Fruit fly (Drosophila melanogaster) whole organism, embryonic: Measurements from ENCODE around the gene Gas8.

ENCODE experiments used
- ATbp ChIP-seq: fragments of 200-800 bp; sonication (Bioruptor generic); optimal IDR thresholded peaks from 2 replicates; lab custom pipeline; 2017; ENCODE audit warnings: missing biosample characterization, mild to moderate bottlenecking, missing genetic modification characterization, missing genetic modification reagents
- B-H2 ChIP-seq: fragments of 200-800 bp; sonication (Bioruptor generic); optimal IDR thresholded peaks from 2 replicates; lab custom pipeline; 2018; ENCODE audit warnings: missing biosample characterization, mild to moderate bottlenecking, missing genetic modification characterization
- Blimp-1 ChIP-seq: fragments of 200-800 bp; sonication (Bioruptor generic); optimal IDR thresholded peaks from 3 replicates; lab custom pipeline; 2018; ENCODE audit warnings: missing biosample characterization, missing genetic modification characterization, mild to moderate bottlenecking, moderate library complexity, missing genetic modification reagents
- CG11085 ChIP-seq: fragments of 200-800 bp; sonication (Bioruptor generic); IDR thresholded peaks from 2 replicates; pipeline ENCODE4 v1.3.6; 2022; ENCODE audit warnings: missing biosample characterization, missing genetic modification characterization
- CG11504 ChIP-seq: fragments of 200-800 bp; sonication (Bioruptor generic); optimal IDR thresholded peaks from 3 replicates; lab custom pipeline; 2019; ENCODE audit warnings: missing biosample characterization, mild to moderate bottlenecking, missing genetic modification characterization, moderate library complexity
- CG12104 ChIP-seq: fragments of 200-800 bp; sonication (Bioruptor generic); optimal IDR thresholded peaks from 3 replicates; lab custom pipeline; 2016; ENCODE audit warnings: missing biosample characterization, missing genetic modification characterization
- CG1233 ChIP-seq: fragments of 200-800 bp; sonication (Bioruptor generic); optimal IDR thresholded peaks from 4 replicates; lab custom pipeline; 2018; ENCODE audit warnings: missing biosample characterization, mild to moderate bottlenecking, missing genetic modification characterization
- CG12659 ChIP-seq: fragments of 200-800 bp; sonication (Bioruptor generic); optimal IDR thresholded peaks from 3 replicates; lab custom pipeline; 2017; ENCODE audit warnings: mild to moderate bottlenecking, missing biosample characterization, missing genetic modification reagents, missing genetic modification characterization
- CG15601 ChIP-seq: fragments of 200-800 bp; sonication (Bioruptor generic); optimal IDR thresholded peaks from 3 replicates; lab custom pipeline; 2019; ENCODE audit warnings: missing biosample characterization, mild to moderate bottlenecking, missing genetic modification characterization, moderate library complexity
- CG1647 ChIP-seq: fragments of 200-800 bp; sonication (Bioruptor generic); optimal IDR thresholded peaks from 3 replicates; lab custom pipeline; 2016; ENCODE audit warnings: missing biosample characterization, missing genetic modification characterization
- CG17328 ChIP-seq: fragments of 200-800 bp; sonication (Bioruptor generic); IDR thresholded peaks from 2 replicates; pipeline ENCODE4 v1.3.6; 2022; ENCODE audit warnings: missing biosample characterization, missing genetic modification characterization
- CG17385 ChIP-seq: fragments of 200-800 bp; sonication (Bioruptor generic); optimal IDR thresholded peaks from 3 replicates; lab custom pipeline; 2018; ENCODE audit warnings: missing biosample characterization, mild to moderate bottlenecking, missing genetic modification characterization
- CG18262 ChIP-seq: fragments of 200-800 bp; optimal IDR thresholded peaks from 3 replicates; lab custom pipeline; 2019; ENCODE audit warnings: missing biosample characterization, mild to moderate bottlenecking, missing genetic modification characterization, moderate library complexity
- CG2875 ChIP-seq: fragments of 200-800 bp; sonication (Bioruptor generic); optimal IDR thresholded peaks from 2 replicates; lab custom pipeline; 2017; ENCODE audit warnings: missing biosample characterization, mild to moderate bottlenecking, missing genetic modification characterization, missing genetic modification reagents
- CG31441 ChIP-seq: fragments of 200-800 bp; sonication (Bioruptor generic); IDR thresholded peaks from 2 replicates; pipeline ENCODE4 v1.3.6; 2022; ENCODE audit warnings: missing biosample characterization, missing genetic modification characterization
- CG4820 ChIP-seq: fragments of 200-800 bp; sonication (Bioruptor generic); optimal IDR thresholded peaks from 3 replicates; lab custom pipeline; 2016; ENCODE audit warnings: missing biosample characterization, missing genetic modification characterization
- CG7745 ChIP-seq: fragments of 200-800 bp; sonication (Bioruptor generic); optimal IDR thresholded peaks from 2 replicates; lab custom pipeline; 2018; ENCODE audit warnings: missing biosample characterization, mild to moderate bottlenecking, missing genetic modification characterization, moderate library complexity
- CG7963 ChIP-seq: fragments of 200-800 bp; sonication (Bioruptor generic); IDR thresholded peaks from 3 replicates; pipeline ENCODE4 v1.3.6; 2022; ENCODE audit warnings: missing biosample characterization, missing genetic modification characterization; ENCODE audit not compliant: partially characterized antibody
- Doc2 ChIP-seq: fragments of 200-800 bp; sonication (Bioruptor generic); IDR thresholded peaks from 2 replicates; pipeline ENCODE4 v1.3.6; 2022; ENCODE audit warnings: missing biosample characterization, missing genetic modification characterization
- E2f1 ChIP-seq: fragments of 200-800 bp; sonication (Bioruptor generic); IDR thresholded peaks from 2 replicates; pipeline ENCODE4 v1.3.6; 2022; ENCODE audit warnings: missing biosample characterization, missing genetic modification characterization
- Ets65A ChIP-seq: fragments of 200-800 bp; sonication (Bioruptor generic); peaks from one replicate; lab custom pipeline; 2016; ENCODE audit warnings: missing biosample characterization, missing genetic modification characterization
- Gsc ChIP-seq: fragments of 200-800 bp; sonication (Bioruptor generic); IDR thresholded peaks from 2 replicates; pipeline ENCODE4 v1.3.6; 2022; ENCODE audit warnings: missing biosample characterization, missing genetic modification characterization
- H15 ChIP-seq: fragments of 200-800 bp; sonication (Bioruptor generic); IDR thresholded peaks from 3 replicates; pipeline ENCODE4 v1.3.6; 2022; ENCODE audit warnings: missing biosample characterization, missing genetic modification characterization
- Hr51 ChIP-seq, 2 experiments: fragments of 200-800 bp; sonication (Bioruptor generic); optimal IDR thresholded peaks; 2 replicates in 1 of 2; 3 replicates in 1 of 2; lab custom pipeline; 2016 to 2018; ENCODE audit warnings: missing biosample characterization in 2 of 2, missing genetic modification characterization in 2 of 2, mild to moderate bottlenecking in 1 of 2, moderate library complexity in 1 of 2
- Med ChIP-seq: fragments of 200-800 bp; sonication (Bioruptor generic); peaks from one replicate; lab custom pipeline; 2016; ENCODE audit warnings: missing biosample characterization, missing genetic modification characterization, mild to moderate bottlenecking, inconsistent platforms, moderate library complexity
- NFAT ChIP-seq: fragments of 200-800 bp; sonication (Bioruptor generic); IDR thresholded peaks from 2 replicates; pipeline ENCODE4 v1.3.6; 2022; ENCODE audit warnings: missing biosample characterization, missing genetic modification characterization
- Sox102F ChIP-seq: fragments of 200-800 bp; sonication (Bioruptor generic); optimal IDR thresholded peaks from 2 replicates; lab custom pipeline; 2018; ENCODE audit warnings: missing biosample characterization, mild to moderate bottlenecking, missing genetic modification characterization, moderate library complexity
- Ssrp ChIP-seq: fragments of 200-800 bp; sonication (Bioruptor generic); optimal IDR thresholded peaks from 2 replicates; lab custom pipeline; 2018; ENCODE audit warnings: missing biosample characterization, mild to moderate bottlenecking, missing genetic modification characterization, moderate library complexity
- abd-A ChIP-seq: fragments of 200-800 bp; sonication (Bioruptor generic); optimal IDR thresholded peaks from 3 replicates; lab custom pipeline; 2019; ENCODE audit warnings: missing biosample characterization, mild to moderate bottlenecking, missing genetic modification characterization, moderate library complexity
- bowl ChIP-seq: fragments of 200-800 bp; sonication (Bioruptor generic); IDR thresholded peaks from 2 replicates; pipeline ENCODE4 v1.3.6; 2022; ENCODE audit warnings: missing biosample characterization, missing genetic modification characterization
- chinmo ChIP-seq: fragments of 200-800 bp; sonication (Bioruptor generic); IDR thresholded peaks from 4 replicates; pipeline ENCODE4 v1.3.6; 2022; ENCODE audit warnings: missing biosample characterization, missing genetic modification characterization; ENCODE audit not compliant: partially characterized antibody
- ci ChIP-seq: fragments of 200-800 bp; sonication (Bioruptor generic); IDR thresholded peaks from 3 replicates; pipeline ENCODE4 v1.3.6; 2022; ENCODE audit warnings: missing biosample characterization, missing genetic modification characterization
- dmrt99B ChIP-seq: fragments of 200-800 bp; sonication (Bioruptor generic); optimal IDR thresholded peaks from 2 replicates; lab custom pipeline; 2018; ENCODE audit warnings: missing biosample characterization, mild to moderate bottlenecking, missing genetic modification characterization, moderate library complexity
- fd96Cb ChIP-seq: fragments of 200-800 bp; sonication (Bioruptor generic); optimal IDR thresholded peaks from 2 replicates; lab custom pipeline; 2018; ENCODE audit warnings: missing biosample characterization, mild to moderate bottlenecking, missing genetic modification characterization, moderate library complexity
- fu2 ChIP-seq: fragments of 200-800 bp; sonication (Bioruptor generic); optimal IDR thresholded peaks from 2 replicates; lab custom pipeline; 2016; ENCODE audit warnings: missing biosample characterization, missing genetic modification characterization
- grau ChIP-seq: fragments of 200-800 bp; optimal IDR thresholded peaks from 3 replicates; lab custom pipeline; 2019; ENCODE audit warnings: missing biosample characterization, mild to moderate bottlenecking, missing genetic modification characterization, moderate library complexity
- jing ChIP-seq: fragments of 200-800 bp; sonication (Bioruptor generic); optimal IDR thresholded peaks from 2 replicates; lab custom pipeline; 2018; ENCODE audit warnings: missing biosample characterization, mild to moderate bottlenecking, missing genetic modification characterization
- jumu ChIP-seq: fragments of 200-800 bp; sonication (Bioruptor generic); optimal IDR thresholded peaks from 3 replicates; lab custom pipeline; 2016; ENCODE audit warnings: missing biosample characterization, missing genetic modification characterization
- ken ChIP-seq: fragments of 200-800 bp; sonication (Bioruptor generic); IDR thresholded peaks from 3 replicates; pipeline ENCODE4 v1.3.6; 2022; ENCODE audit warnings: missing biosample characterization, missing genetic modification characterization
- lov ChIP-seq, 2 experiments: fragments of 200-800 bp in 1 of 2; fragments of >200 bp in 1 of 2; sonication (Bioruptor generic) in 1 of 2; IDR thresholded peaks in 1 of 2; optimal IDR thresholded peaks in 1 of 2; 2 replicates in 1 of 2; 3 replicates in 1 of 2; pipeline versions ENCODE4 v1.3.6 to Lab custom; 2017 to 2022; ENCODE audit warnings: missing biosample characterization in 1 of 2, missing genetic modification characterization in 1 of 2
- nmo ChIP-seq: fragments of 200-800 bp; sonication (Bioruptor generic); optimal IDR thresholded peaks from 2 replicates; lab custom pipeline; 2018; ENCODE audit warnings: missing biosample characterization, mild to moderate bottlenecking, missing genetic modification characterization, moderate library complexity
- phol ChIP-seq: fragments of 200-800 bp; sonication (Bioruptor generic); optimal IDR thresholded peaks from 3 replicates; lab custom pipeline; 2018; ENCODE audit warnings: missing biosample characterization, mild to moderate bottlenecking, missing genetic modification characterization, moderate library complexity
- pzg ChIP-seq: fragments of 200-800 bp; sonication (Bioruptor generic); optimal IDR thresholded peaks from 3 replicates; lab custom pipeline; 2018; ENCODE audit warnings: missing biosample characterization, mild to moderate bottlenecking, missing genetic modification characterization, moderate library complexity
- rib ChIP-seq: fragments of 200-800 bp; sonication (Bioruptor generic); IDR thresholded peaks from 2 replicates; pipeline ENCODE4 v1.3.6; 2022; ENCODE audit warnings: missing biosample characterization, missing genetic modification characterization
- sima ChIP-seq: fragments of 200-800 bp; sonication (Bioruptor generic); optimal IDR thresholded peaks from 2 replicates; lab custom pipeline; 2016; ENCODE audit warnings: missing biosample characterization, missing genetic modification characterization
- stwl ChIP-seq: fragments of 200-800 bp; sonication (Bioruptor generic); optimal IDR thresholded peaks from 3 replicates; lab custom pipeline; 2018; ENCODE audit warnings: missing biosample characterization, mild to moderate bottlenecking, missing genetic modification characterization, moderate library complexity
- tgo ChIP-seq: fragments of 200-800 bp; sonication (Bioruptor generic); IDR thresholded peaks from 3 replicates; pipeline ENCODE4 v1.3.6; 2022; ENCODE audit warnings: missing biosample characterization, missing genetic modification characterization
- toy ChIP-seq: fragments of 200-800 bp; sonication (Bioruptor generic); IDR thresholded peaks from 2 replicates; pipeline ENCODE4 v1.3.6; 2022; ENCODE audit warnings: missing biosample characterization, missing genetic modification characterization
- tup ChIP-seq: fragments of 200-800 bp; sonication (Bioruptor generic); optimal IDR thresholded peaks from 2 replicates; lab custom pipeline; 2016; ENCODE audit warnings: missing biosample characterization, mild to moderate bottlenecking, missing genetic modification characterization, moderate library complexity
- unpg ChIP-seq: fragments of 200-800 bp; sonication (Bioruptor generic); optimal IDR thresholded peaks from 3 replicates; lab custom pipeline; 2018; ENCODE audit warnings: missing biosample characterization, mild to moderate bottlenecking, missing genetic modification characterization, moderate library complexity

Gene Gas8

DNA sequence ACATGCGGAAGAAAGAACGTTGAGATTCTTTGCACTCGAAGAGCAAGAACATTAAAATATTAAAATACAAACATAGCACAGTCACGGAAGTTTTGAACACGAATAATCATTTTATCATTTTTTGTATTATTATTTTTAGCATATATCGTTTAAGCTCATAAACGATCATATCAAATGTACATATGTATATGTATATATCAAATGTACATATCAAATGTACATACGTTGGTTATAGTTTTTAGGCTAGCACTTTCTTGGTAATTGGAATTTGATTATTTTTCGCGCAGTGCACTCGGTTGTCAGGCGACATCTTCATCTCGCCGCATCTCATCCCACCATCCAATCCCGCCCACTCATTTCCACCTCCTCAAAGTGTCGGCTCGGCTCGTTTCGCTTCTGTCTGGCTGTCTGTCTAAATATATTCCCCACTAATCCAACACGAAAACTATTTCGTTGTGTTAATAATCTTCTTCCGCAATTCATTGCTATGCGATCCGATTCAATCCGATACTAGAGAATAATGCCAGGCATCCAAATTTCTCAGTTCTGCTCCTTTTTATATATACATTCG lies 49.1 kb downstream of the Gas8 start (continued):
- TF ChIP-seq pzg (GFP tag; lab: Kevin White, UChicago) (no peak), B-H2 (GFP tag; lab: Kevin White, UChicago) (no peak), CG1647 (no peak), CG12104 (GFP tag; lab: Kevin White, UChicago) (no peak), rib (GFP tag; lab: Robert Waterston, UW) (no peak), CG7963 (GFP tag; lab: Robert Waterston, UW) (no peak), toy (no peak), CG11085 (no peak), jumu (GFP tag; lab: Kevin White, UChicago) (no peak), NFAT (GFP tag; lab: Robert Waterston, UW) (no peak), fu2 (no peak), stwl (tag; lab: Kevin White, UChicago) (no peak), Gsc (no peak), bowl (GFP tag; lab: Robert Waterston, UW) (no peak), Doc2 (no peak), H15 (GFP tag; lab: Robert Waterston, UW) (no peak), CG11504 (tag; lab: Kevin White, UChicago) (peak; percentile 64), chinmo (GFP tag; lab: Robert Waterston, UW) (no peak), sima (no peak), CG17385 (GFP tag; lab: Kevin White, UChicago) (peak; percentile 27), Ssrp (tag; lab: Kevin White, UChicago) (peak; percentile 65), CG4820 (peak; percentile 1), E2f1 (GFP tag; lab: Robert Waterston, UW) (peak; percentile 47; the same call in 1 of the 2 replicates), tgo (GFP tag; lab: Robert Waterston, UW) (no peak), CG12659 (GFP tag; lab: Kevin White, UChicago) (peak; percentile 33), Ets65A (GFP tag; lab: Kevin White, UChicago) (peak; percentile 78), lov (optimal IDR thresholded peaks at IDR 0.05; lab: Kevin White, UChicago) (no peak), lov (GFP tag; IDR thresholded peaks at IDR 0.05; lab: Robert Waterston, UW) (no peak), CG7745 (tag; lab: Kevin White, UChicago) (no peak)

DNA sequence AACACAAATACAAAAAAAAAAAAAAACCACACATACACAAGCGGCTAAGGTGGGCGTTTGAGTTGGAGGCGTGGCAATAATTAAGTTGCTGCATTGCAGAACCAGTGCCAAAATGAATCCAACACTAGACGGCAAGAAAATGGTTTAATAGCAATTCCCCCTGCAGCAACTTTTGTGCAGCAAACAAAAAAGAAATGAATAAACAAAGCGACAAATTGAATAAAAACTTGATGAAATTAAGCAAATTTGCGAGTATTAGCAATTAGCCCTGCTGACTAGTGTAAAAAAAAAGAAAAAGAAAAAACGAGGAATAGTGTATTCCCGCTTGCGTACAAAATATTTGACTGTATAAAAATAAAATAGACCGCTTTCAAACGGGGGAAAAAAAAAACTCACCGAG lies 49.9 kb downstream of the Gas8 start:
- TF ChIP-seq abd-A = no peak
- peak; percentile 36 for TF ChIP-seq Med
- TF ChIP-seq nmo (GFP tag; lab: Kevin White, UChicago) = peak; percentile 18
- TF ChIP-seq Blimp-1 (GFP tag; lab: Kevin White, UChicago) = peak; percentile 41
- TF ChIP-seq CG2875 (GFP tag; lab: Kevin White, UChicago) = peak; percentile 25
- peak; percentile 36 for TF ChIP-seq fd96Cb (tag; lab: Kevin White, UChicago)
- TF ChIP-seq CG17328 (GFP tag; lab: Robert Waterston, UW) = peak; percentile 31; the same call in 1 of the 2 replicates
- TF ChIP-seq dmrt99B (tag; lab: Kevin White, UChicago) = peak; percentile 25
- peak; percentile 45; the same call in 1 of the 3 replicates for TF ChIP-seq ci (GFP tag; lab: Robert Waterston, UW)
- TF ChIP-seq tup (GFP tag; lab: Kevin White, UChicago) = no peak
- TF ChIP-seq phol (tag; lab: Kevin White, UChicago) = peak; percentile 54
- peak; percentile 7 for TF ChIP-seq CG15601 (tag; lab: Kevin White, UChicago)
- TF ChIP-seq CG1233 (GFP tag; lab: Kevin White, UChicago) = no peak
- peak in 1 of 2 experiments; percentile 25 for TF ChIP-seq Hr51 (GFP tag; optimal IDR thresholded peaks at IDR 0.05; lab: Kevin White, UChicago)
- TF ChIP-seq jing (GFP tag; lab: Kevin White, UChicago) = no peak
- peak; percentile 9 for TF ChIP-seq grau (tag; lab: Kevin White, UChicago)
- TF ChIP-seq unpg = peak; percentile 52
- peak; percentile 20 for TF ChIP-seq CG18262
- TF ChIP-seq CG31441 = peak; percentile 8; the same call in 1 of the 2 replicates
- TF ChIP-seq Sox102F (GFP tag; lab: Kevin White, UChicago) = peak; percentile 54
- TF ChIP-seq ATbp (GFP tag; lab: Kevin White, UChicago) = peak; percentile 9
- TF ChIP-seq ken (GFP tag; lab: Robert Waterston, UW) = peak; percentile 52; the same call in 1 of the 3 replicates
